Worm (Caenorhabditis elegans): Measurements from ENCODE around the gene F42A9.9.

DNA sequence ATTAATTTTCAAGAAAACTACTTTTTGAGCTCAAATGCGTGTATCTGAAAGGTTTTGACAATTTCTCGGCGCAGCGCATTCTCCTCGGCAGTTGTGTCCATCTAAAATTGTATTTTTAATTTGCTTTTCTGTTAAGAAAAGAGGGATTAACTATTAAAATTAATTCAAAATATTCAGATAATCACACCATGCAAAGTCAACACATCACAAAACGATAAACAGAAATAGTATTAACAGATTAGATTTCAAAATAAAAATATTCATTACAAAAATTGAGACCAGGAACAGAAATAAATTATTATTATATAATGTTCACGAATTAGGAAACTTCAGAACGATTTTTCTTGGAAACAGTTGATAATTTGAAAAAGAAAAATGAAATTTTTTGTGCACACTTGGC, 47.8 kb upstream of the F42A9.9 start, which contains the start of gene pole-2:
- TF ChIP-seq ztf-11 (tag; optimal IDR thresholded peaks at IDR 0.05) (no peak), sptf-1 (tag; optimal IDR thresholded peaks at IDR 0.05) (no peak), nhr-12 (tag; optimal IDR thresholded peaks at IDR 0.05) (no peak), blmp-1 (tag; optimal IDR thresholded peaks at IDR 0.05) (no peak), nhr-76 (tag; optimal IDR thresholded peaks at IDR 0.05) (no peak), unc-62 (GFP tag; optimal IDR thresholded peaks at IDR 0.05) (no peak), M03D4.4 (tag; optimal IDR thresholded peaks at IDR 0.05) (no peak)
